Worm (Caenorhabditis elegans): ENCODE measurements around the gene K05B2.4.

The K05B2.4 gene

DNA sequence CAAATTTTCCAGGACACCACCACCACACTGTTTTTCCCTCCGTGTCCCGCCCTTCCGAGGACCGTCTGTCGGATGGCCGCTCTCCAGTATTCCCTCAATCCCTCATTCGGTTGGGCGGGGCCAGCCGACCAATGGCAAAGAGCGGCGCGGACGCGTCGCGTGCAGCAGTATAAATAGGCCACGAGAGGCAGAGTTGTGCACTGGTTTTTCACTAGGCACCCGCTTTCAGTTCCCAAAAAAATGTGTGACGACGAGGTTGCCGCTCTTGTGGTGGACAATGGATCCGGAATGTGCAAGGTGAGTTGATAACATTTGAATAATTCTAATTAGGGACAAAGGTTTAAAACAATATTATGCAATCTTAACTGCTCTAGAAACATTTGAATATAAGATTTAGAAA is 39.6 kb upstream of the K05B2.4 start, which contains the start of gene act-4 (continued):
- TF ChIP-seq mdl-1 (tag; optimal IDR thresholded peaks at IDR 0.05) (peak in 1 of 2 experiments; percentile 49), nhr-6 (tag; optimal IDR thresholded peaks at IDR 0.05) (no peak), madf-9 (GFP tag; conservative IDR thresholded peaks at IDR 0.05) (no peak), ama-1 (optimal IDR thresholded peaks at IDR 0.05) (peak; percentile 97), daf-16 (GFP tag; optimal IDR thresholded peaks at IDR 0.05) (peak in 1 of 2 experiments; percentile 4), daf-16 (tag; optimal IDR thresholded peaks at IDR 0.05) (no peak), ceh-62 (tag; optimal IDR thresholded peaks at IDR 0.05) (no peak), tra-1 (GFP tag; IDR thresholded peaks at IDR 0.05) (0 out of 2 replicates have a peak, but pooled peaks have one; percentile 21), ceh-20 (GFP tag; IDR thresholded peaks at IDR 0.05) (0 out of 2 replicates have a peak, but pooled peaks have one; percentile 22), attf-4 (tag; optimal IDR thresholded peaks at IDR 0.05) (no peak), daf-8 (GFP tag; IDR thresholded peaks at IDR 0.05) (no peak), F10B5.3 (tag; optimal IDR thresholded peaks at IDR 0.05) (peak; percentile 32), lin-39 (tag; optimal IDR thresholded peaks at IDR 0.05) (no peak), gei-8 (GFP tag; optimal IDR thresholded peaks at IDR 0.05) (no peak), nhr-77 (tag; optimal IDR thresholded peaks at IDR 0.05) (no peak), dmd-9 (GFP tag; IDR thresholded peaks at IDR 0.05) (0 out of 2 replicates have a peak, but pooled peaks have one; percentile 59), Y48G9A.11 (GFP tag; IDR thresholded peaks at IDR 0.05) (no peak), zag-1 (tag; optimal IDR thresholded peaks at IDR 0.05) (no peak), aha-1 (tag) (peak; percentile 94), egl-43 (GFP tag; IDR thresholded peaks at IDR 0.05) (peak; percentile 81), F44E2.7 (GFP tag; IDR thresholded peaks at IDR 0.05) (no peak), mes-2 (tag; optimal IDR thresholded peaks at IDR 0.05; ENCODE audit: poor library complexity, severe bottlenecking) (peak; percentile 46), rbr-2 (tag; optimal IDR thresholded peaks at IDR 0.05) (peak; percentile 64), nhr-11 (tag; optimal IDR thresholded peaks at IDR 0.05) (peak; percentile 53)

ce11 chrX:4959440-4959839 is 38.6 kb upstream of the K05B2.4 start:
- no peak for TF ChIP-seq ceh-62 (tag; optimal IDR thresholded peaks at IDR 0.05)
- peak; percentile 14 for TF ChIP-seq dve-1 (tag; optimal IDR thresholded peaks at IDR 0.05; ENCODE audit: insufficient read depth)
- peak; percentile 17 for TF ChIP-seq aha-1 (tag)
- TF ChIP-seq ama-1 (optimal IDR thresholded peaks at IDR 0.05) = no peak
- peak in 1 of 2 experiments; percentile 12 for TF ChIP-seq daf-16 (GFP tag; optimal IDR thresholded peaks at IDR 0.05)
- no peak for TF ChIP-seq daf-16 (tag; optimal IDR thresholded peaks at IDR 0.05)
- no peak for TF ChIP-seq ztf-11 (tag; optimal IDR thresholded peaks at IDR 0.05)
- no peak for TF ChIP-seq lin-38 (GFP tag; IDR thresholded peaks at IDR 0.05)

- TF ChIP-seq pha-4 (GFP tag; IDR thresholded peaks at IDR 0.05) (no peak), pha-4 (tag; optimal IDR thresholded peaks at IDR 0.05) (peak; percentile 37), arid-1 (GFP tag; conservative IDR thresholded peaks at IDR 0.05) (no peak), mep-1 (tag; optimal IDR thresholded peaks at IDR 0.05) (no peak), aly-2 (tag; optimal IDR thresholded peaks at IDR 0.05) (no peak), D1046.2 (GFP tag; IDR thresholded peaks at IDR 0.05) (no peak), rbr-2 (tag; optimal IDR thresholded peaks at IDR 0.05) (no peak), dve-1 (tag; optimal IDR thresholded peaks at IDR 0.05; ENCODE audit: insufficient read depth) (peak; percentile 31), nhr-6 (tag; optimal IDR thresholded peaks at IDR 0.05) (peak; percentile 89), dpl-1 (GFP tag; optimal IDR thresholded peaks at IDR 0.05) (no peak)
Observed at ce11 chrX:4958986-4959385, 38.2 kb upstream of the K05B2.4 start.

DNA sequence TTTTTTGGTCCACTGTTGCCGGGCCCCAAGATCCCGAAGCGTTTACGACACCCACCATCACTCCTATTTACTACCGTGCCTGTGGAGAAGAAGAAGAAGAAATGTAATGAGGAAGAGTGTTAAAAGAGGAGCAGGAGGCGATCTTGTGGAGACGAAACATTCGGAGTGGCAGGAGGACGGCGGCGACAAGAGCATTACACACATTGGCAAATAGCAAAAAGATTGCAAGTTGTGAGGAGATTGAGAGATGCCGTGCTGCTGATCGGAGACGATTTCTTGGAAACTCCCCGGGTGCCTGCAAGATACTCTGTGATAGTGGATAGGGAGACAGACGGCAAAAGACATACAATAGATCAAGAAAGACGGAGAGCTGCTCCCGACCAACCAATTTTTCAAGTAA is 36.5 kb upstream of the K05B2.4 start, which contains the start of gene M03F4.4:
M03F4.4 (minus strand) TSS at position 160 of the 400 bp plus-strand sequence.
- TF ChIP-seq sdz-12 (GFP tag; optimal IDR thresholded peaks at IDR 0.05) (no peak), nhr-237 (tag; optimal IDR thresholded peaks at IDR 0.05) (no peak), nhr-6 (tag; optimal IDR thresholded peaks at IDR 0.05) (no peak), tag-97 (GFP tag; IDR thresholded peaks at IDR 0.05) (no peak), dmd-8 (GFP tag; IDR thresholded peaks at IDR 0.05) (no peak), snpc-4 (tag; optimal IDR thresholded peaks at IDR 0.05) (no peak), set-16 (GFP tag; IDR thresholded peaks at IDR 0.05) (peak; percentile 12; the same call in 1 of the 2 replicates), aly-2 (tag; optimal IDR thresholded peaks at IDR 0.05) (no peak), ceh-62 (tag; optimal IDR thresholded peaks at IDR 0.05) (no peak), unc-130 (GFP tag; optimal IDR thresholded peaks at IDR 0.05) (no peak), hlh-30 (tag; optimal IDR thresholded peaks at IDR 0.05; ENCODE audit: insufficient read depth) (no peak), lin-39 (tag; optimal IDR thresholded peaks at IDR 0.05) (no peak), dmd-6 (GFP tag; IDR thresholded peaks at IDR 0.05) (peak; percentile 24; the same call in 1 of the 2 replicates), nhr-41 (GFP tag; IDR thresholded peaks at IDR 0.05) (no peak), T26A8.4 (GFP tag; IDR thresholded peaks at IDR 0.05) (no peak), Y5F2A.4 (GFP tag; optimal IDR thresholded peaks at IDR 0.05) (no peak), ztf-7 (tag; optimal IDR thresholded peaks at IDR 0.05) (no peak), R02D3.7 (tag; optimal IDR thresholded peaks at IDR 0.05) (no peak), lin-38 (GFP tag; IDR thresholded peaks at IDR 0.05) (no peak)

Measured in whole organism, L4 larva.